Worm (Caenorhabditis elegans): Measurements from ENCODE around the gene klp-7.

Gene klp-7

ce11 chrIII:10832636-10833035, 26.9 kb downstream of the klp-7 start, which contains the start of gene sbsp-1:
TSS of gene sbsp-1 (plus strand) at chrIII:10832936.
- TF ChIP-seq lsy-2 (tag; optimal IDR thresholded peaks at IDR 0.05) (no peak), cnd-1 (tag; optimal IDR thresholded peaks at IDR 0.05) (no peak)

ce11 chrIII:10844873-10845272, 39.1 kb downstream of the klp-7 start, which contains the start of gene pde-12:
TSS of gene pde-12 (minus strand) at chrIII:10845020.
- TF ChIP-seq ces-1 (GFP tag; optimal IDR thresholded peaks at IDR 0.05) (peak; percentile 56), pha-4 (tag; optimal IDR thresholded peaks at IDR 0.05) (peak; percentile 52), nhr-237 (tag; optimal IDR thresholded peaks at IDR 0.05) (peak; percentile 8), lin-13 (tag; optimal IDR thresholded peaks at IDR 0.05) (peak; percentile 80), elt-3 (tag; optimal IDR thresholded peaks at IDR 0.05) (no peak), mep-1 (tag; optimal IDR thresholded peaks at IDR 0.05) (peak; percentile 47), sptf-1 (tag; optimal IDR thresholded peaks at IDR 0.05) (peak; percentile 40), ceh-83 (GFP tag; optimal IDR thresholded peaks at IDR 0.05) (no peak), sem-2 (GFP tag; optimal IDR thresholded peaks at IDR 0.05) (no peak), lsy-2 (tag; optimal IDR thresholded peaks at IDR 0.05) (peak; percentile 54)

ce11 chrIII:10848858-10849257, 43.1 kb downstream of the klp-7 start, which contains the start of the genes fbxb-85 and hex-3:
TSS of gene fbxb-85 (minus strand) at chrIII:10848963.
TSS of gene hex-3 (plus strand) at chrIII:10849222.
- TF ChIP-seq hlh-1 (tag; optimal IDR thresholded peaks at IDR 0.05) (peak; percentile 19), nhr-28 (tag; optimal IDR thresholded peaks at IDR 0.05) (no peak), ceh-39 (tag; optimal IDR thresholded peaks at IDR 0.05) (peak; percentile 57), nhr-76 (tag; optimal IDR thresholded peaks at IDR 0.05) (no peak), nhr-2 (tag; optimal IDR thresholded peaks at IDR 0.05) (peak; percentile 17), ham-2 (GFP tag; optimal IDR thresholded peaks at IDR 0.05) (peak; percentile 51), ceh-43 (GFP tag; optimal IDR thresholded peaks at IDR 0.05) (peak; percentile 69), lin-32 (GFP tag; optimal IDR thresholded peaks at IDR 0.05) (peak; percentile 64), mep-1 (tag; optimal IDR thresholded peaks at IDR 0.05) (peak; percentile 97), cnd-1 (tag; optimal IDR thresholded peaks at IDR 0.05) (peak; percentile 74), unc-39 (tag; optimal IDR thresholded peaks at IDR 0.05) (no peak), sptf-1 (tag; optimal IDR thresholded peaks at IDR 0.05) (peak; percentile 92), ces-1 (GFP tag; optimal IDR thresholded peaks at IDR 0.05) (peak; percentile 90), unc-62 (GFP tag; optimal IDR thresholded peaks at IDR 0.05) (peak; percentile 2), nhr-12 (tag; optimal IDR thresholded peaks at IDR 0.05) (no peak), pha-4 (tag; optimal IDR thresholded peaks at IDR 0.05) (peak; percentile 88), flh-1 (GFP tag; optimal IDR thresholded peaks at IDR 0.05) (peak; percentile 47), blmp-1 (tag; optimal IDR thresholded peaks at IDR 0.05) (peak; percentile 31), mab-5 (tag; optimal IDR thresholded peaks at IDR 0.05) (no peak), zip-8 (tag; optimal IDR thresholded peaks at IDR 0.05) (no peak), drap-1 (GFP tag; optimal IDR thresholded peaks at IDR 0.05) (peak; percentile 78), tbx-8 (GFP tag; optimal IDR thresholded peaks at IDR 0.05) (peak; percentile 44), lsy-2 (tag; optimal IDR thresholded peaks at IDR 0.05) (peak; percentile 83), nhr-237 (tag; optimal IDR thresholded peaks at IDR 0.05) (peak; percentile 83), mls-2 (tag; optimal IDR thresholded peaks at IDR 0.05) (peak; percentile 85), ztf-11 (tag; optimal IDR thresholded peaks at IDR 0.05) (peak; percentile 45), M03D4.4 (tag; optimal IDR thresholded peaks at IDR 0.05) (peak; percentile 87), bed-3 (GFP tag; optimal IDR thresholded peaks at IDR 0.05) (peak; percentile 46), unc-120 (tag; optimal IDR thresholded peaks at IDR 0.05; ENCODE audit: poor library complexity, severe bottlenecking) (peak; percentile 59), elt-3 (tag; optimal IDR thresholded peaks at IDR 0.05) (peak; percentile 2), sem-2 (GFP tag; optimal IDR thresholded peaks at IDR 0.05) (peak; percentile 60), lin-13 (tag; optimal IDR thresholded peaks at IDR 0.05) (peak; percentile 80), ceh-83 (GFP tag; optimal IDR thresholded peaks at IDR 0.05) (no peak), elt-1 (tag; optimal IDR thresholded peaks at IDR 0.05; ENCODE audit: borderline replicate concordance, insufficient read depth) (peak; percentile 1), snpc-4 (tag; optimal IDR thresholded peaks at IDR 0.05) (no peak)

- TF ChIP-seq sptf-1 (tag; optimal IDR thresholded peaks at IDR 0.05) (peak; percentile 10), hlh-1 (tag; optimal IDR thresholded peaks at IDR 0.05) (peak; percentile 7), ces-1 (GFP tag; optimal IDR thresholded peaks at IDR 0.05) (peak; percentile 47), tbx-8 (GFP tag; optimal IDR thresholded peaks at IDR 0.05) (no peak), lsy-2 (tag; optimal IDR thresholded peaks at IDR 0.05) (peak; percentile 6), unc-39 (tag; optimal IDR thresholded peaks at IDR 0.05) (no peak), unc-120 (tag; optimal IDR thresholded peaks at IDR 0.05; ENCODE audit: poor library complexity, severe bottlenecking) (peak; percentile 81), M03D4.4 (tag; optimal IDR thresholded peaks at IDR 0.05) (no peak), mep-1 (tag; optimal IDR thresholded peaks at IDR 0.05) (peak; percentile 20), mls-2 (tag; optimal IDR thresholded peaks at IDR 0.05) (peak; percentile 16)
Observed at ce11 chrIII:10855398-10855880, 49.7 kb downstream of the klp-7 start, which contains the start of gene Y39A1C.1. TSS of gene Y39A1C.1 (plus strand) at chrIII:10855448.
